Worm (Caenorhabditis elegans): ENCODE measurements around the gene C33D3.4.

C33D3.4 gene

ce11 chrX:10488763-10489162 is at the start of gene C33D3.4:
Gene C33D3.4 (plus strand): TSS chrX:10489063.
- TF ChIP-seq lin-11 (tag; optimal IDR thresholded peaks at IDR 0.05) = no peak

ce11 chrX:10440781-10441180 is 48.1 kb upstream of the C33D3.4 start:
- TF ChIP-seq aly-2 (tag; optimal IDR thresholded peaks at IDR 0.05) (no peak), skn-1 (tag; optimal IDR thresholded peaks at IDR 0.05) (peak; percentile 54), fos-1 (tag; optimal IDR thresholded peaks at IDR 0.05) (peak; percentile 25)

ce11 chrX:10443836-10444235 is 45.0 kb upstream of the C33D3.4 start, which contains the start of gene C39B10.3:
Gene C39B10.3 (plus strand): TSS chrX:10444136.
- TF ChIP-seq mab-5 (tag; optimal IDR thresholded peaks at IDR 0.05) (no peak), zag-1 (tag; optimal IDR thresholded peaks at IDR 0.05) (no peak), ztf-1 (GFP tag; conservative IDR thresholded peaks at IDR 0.05) (no peak), nhr-77 (tag; optimal IDR thresholded peaks at IDR 0.05) (no peak), skn-1 (tag; optimal IDR thresholded peaks at IDR 0.05) (no peak), crh-2 (tag; optimal IDR thresholded peaks at IDR 0.05) (no peak), lsy-2 (tag; optimal IDR thresholded peaks at IDR 0.05) (no peak), blmp-1 (tag; optimal IDR thresholded peaks at IDR 0.05; ENCODE audit: insufficient read depth) (no peak), nhr-129 (tag; optimal IDR thresholded peaks at IDR 0.05) (no peak), snpc-4 (tag; optimal IDR thresholded peaks at IDR 0.05) (no peak)

ce11 chrX:10444705-10445104 is 44.2 kb upstream of the C33D3.4 start, which contains the start of gene C39B10.4:
Gene C39B10.4 (plus strand): TSS chrX:10445005.
- no peak for TF ChIP-seq peb-1 (tag; optimal IDR thresholded peaks at IDR 0.05)
- TF ChIP-seq elt-1 (tag; optimal IDR thresholded peaks at IDR 0.05) = no peak
- TF ChIP-seq aly-2 (tag; optimal IDR thresholded peaks at IDR 0.05) = no peak
- TF ChIP-seq gmeb-1 (tag; optimal IDR thresholded peaks at IDR 0.05) = no peak
- TF ChIP-seq nhr-129 (tag; optimal IDR thresholded peaks at IDR 0.05) = no peak
- TF ChIP-seq mdl-1 (tag; optimal IDR thresholded peaks at IDR 0.05) = no peak
- TF ChIP-seq R02D3.7 (tag; optimal IDR thresholded peaks at IDR 0.05) = no peak

ce11 chrX:10446982-10447381 is 41.9 kb upstream of the C33D3.4 start, which contains the start of gene C39B10.5:
Gene C39B10.5 (plus strand): TSS chrX:10447343.
- TF ChIP-seq nhr-23 (tag; optimal IDR thresholded peaks at IDR 0.05) (no peak), lsy-2 (tag; optimal IDR thresholded peaks at IDR 0.05) (peak in 1 of 2 experiments; percentile 63), C34F6.9 (tag; optimal IDR thresholded peaks at IDR 0.05) (peak; percentile 10)

ce11 chrX:10453960-10454359 is 34.9 kb upstream of the C33D3.4 start, which contains the start of gene lgc-41:
Gene lgc-41 (plus strand): TSS chrX:10454260.
- TF ChIP-seq alr-1 (tag; optimal IDR thresholded peaks at IDR 0.05) = no peak
- no peak for TF ChIP-seq Y55F3AM.14 (GFP tag; optimal IDR thresholded peaks at IDR 0.05)
- TF ChIP-seq nhr-11 (tag; optimal IDR thresholded peaks at IDR 0.05) = no peak
- no peak for TF ChIP-seq unc-55 (GFP tag; optimal IDR thresholded peaks at IDR 0.05)
- no peak for TF ChIP-seq gmeb-1 (tag; optimal IDR thresholded peaks at IDR 0.05)
- no peak for TF ChIP-seq mbf-1 (tag; optimal IDR thresholded peaks at IDR 0.05)
- no peak for TF ChIP-seq lin-11 (tag; optimal IDR thresholded peaks at IDR 0.05)
- TF ChIP-seq lin-13 (GFP tag; optimal IDR thresholded peaks at IDR 0.05) = no peak
- no peak for TF ChIP-seq ZK546.5 (tag; optimal IDR thresholded peaks at IDR 0.05)
- no peak for TF ChIP-seq peb-1 (tag; optimal IDR thresholded peaks at IDR 0.05)
- TF ChIP-seq sem-4 (tag; optimal IDR thresholded peaks at IDR 0.05) = no peak
- TF ChIP-seq nhr-25 (tag; optimal IDR thresholded peaks at IDR 0.05) = no peak
- no peak for TF ChIP-seq crh-2 (tag; optimal IDR thresholded peaks at IDR 0.05)
- TF ChIP-seq dmd-4 (tag; optimal IDR thresholded peaks at IDR 0.05) = no peak

- TF ChIP-seq dmd-4 (tag; optimal IDR thresholded peaks at IDR 0.05) (no peak), F13H6.1 (tag; optimal IDR thresholded peaks at IDR 0.05) (no peak), skn-1 (tag; optimal IDR thresholded peaks at IDR 0.05) (no peak), blmp-1 (tag; optimal IDR thresholded peaks at IDR 0.05; ENCODE audit: insufficient read depth) (no peak), ceh-16 (tag; optimal IDR thresholded peaks at IDR 0.05) (no peak), Y55F3AM.14 (GFP tag; optimal IDR thresholded peaks at IDR 0.05) (no peak), ceh-82 (tag; optimal IDR thresholded peaks at IDR 0.05) (no peak), ztf-11 (tag; optimal IDR thresholded peaks at IDR 0.05) (no peak), snpc-4 (tag; optimal IDR thresholded peaks at IDR 0.05) (no peak), ztf-1 (GFP tag; conservative IDR thresholded peaks at IDR 0.05) (no peak), sma-3 (GFP tag; optimal IDR thresholded peaks at IDR 0.05) (no peak)
Measured at ce11 chrX:10462391-10462790, 26.5 kb upstream of the C33D3.4 start.

All from whole organism, L2 larva.